Fruit fly (Drosophila melanogaster) whole organism, embryonic: ENCODE results near the gene Cyp4g15.

Source experiments
- CG1602 ChIP-seq: fragments of 200-800 bp; sonication (Bioruptor generic); optimal IDR thresholded peaks from 3 replicates; lab custom pipeline; 2016; ENCODE audit warnings: missing biosample characterization, missing genetic modification characterization
- CG3065 ChIP-seq: fragments of 200-800 bp; sonication (Bioruptor generic); optimal IDR thresholded peaks from 2 replicates; lab custom pipeline; 2016; ENCODE audit warnings: missing biosample characterization, missing genetic modification characterization
- CG31388 ChIP-seq: fragments of 200-800 bp; sonication (Bioruptor generic); optimal IDR thresholded peaks from 2 replicates; lab custom pipeline; 2016; ENCODE audit warnings: missing biosample characterization, missing genetic modification characterization
- CG42726 ChIP-seq: fragments of 200-800 bp; sonication (Bioruptor generic); IDR thresholded peaks from 2 replicates; pipeline ENCODE4 v1.3.6; 2022; ENCODE audit warnings: missing biosample characterization, missing genetic modification characterization; ENCODE audit not compliant: partially characterized antibody
- Hr39 ChIP-seq: fragments of >200 bp; optimal IDR thresholded peaks from 2 replicates; lab custom pipeline; 2017
- Pdp1 ChIP-seq, 2 experiments: fragments of 200-800 bp; sonication (Bioruptor generic); optimal IDR thresholded peaks; 3 replicates each; lab custom pipeline; 2016; ENCODE audit warnings: missing biosample characterization in 2 of 2, missing genetic modification characterization in 2 of 2, mild to moderate bottlenecking in 1 of 2, moderate library complexity in 1 of 2
- Xrp1 ChIP-seq: fragments of 200-800 bp; sonication (Bioruptor generic); IDR thresholded peaks from 2 replicates; pipeline ENCODE4 v1.3.6; 2022; ENCODE audit warnings: missing biosample characterization, missing genetic modification characterization
- ap ChIP-seq: fragments of 200-800 bp; sonication (Bioruptor generic); IDR thresholded peaks from 2 replicates; pipeline ENCODE4 v1.3.6; 2022; ENCODE audit warnings: missing biosample characterization, missing genetic modification characterization
- fd64A ChIP-seq: fragments of 200-800 bp; sonication (Bioruptor generic); optimal IDR thresholded peaks from 3 replicates; lab custom pipeline; 2018; ENCODE audit warnings: missing biosample characterization, mild to moderate bottlenecking, missing genetic modification characterization
- pan ChIP-seq, 4 experiments: fragments of >200 bp in 3 of 4; fragments of 200-800 bp in 1 of 4; sonication (Bioruptor generic) in 1 of 4; optimal IDR thresholded peaks in 3 of 4; IDR thresholded peaks in 1 of 4; 2 replicates each; pipeline versions ENCODE4 v1.3.6 to Lab custom; 2017 to 2022; ENCODE audit warnings: missing biosample characterization in 2 of 4, missing genetic modification characterization in 2 of 4, mixed read lengths in 1 of 4
- sob ChIP-seq: fragments of 200-800 bp; sonication (Bioruptor generic); IDR thresholded peaks from 2 replicates; pipeline ENCODE4 v1.3.6; 2022; ENCODE audit warnings: missing biosample characterization, missing genetic modification characterization
- sug ChIP-seq: fragments of 200-800 bp; optimal IDR thresholded peaks from 2 replicates; lab custom pipeline; 2019; ENCODE audit warnings: missing biosample characterization, mild to moderate bottlenecking, missing genetic modification characterization, moderate library complexity
- z ChIP-seq: fragments of 200-800 bp; sonication (Bioruptor generic); IDR thresholded peaks from 3 replicates; pipeline ENCODE4 v1.3.6; 2022; ENCODE audit warnings: missing biosample characterization, missing genetic modification characterization

dm6 chrX:11518435-11518834, 41.6 kb downstream of the Cyp4g15 start:
- TF ChIP-seq pan (optimal IDR thresholded peaks at IDR 0.05; lab: Kevin White, UChicago) (no peak), pan (GFP tag; optimal IDR thresholded peaks at IDR 0.05 in 1 of 2, IDR thresholded peaks at IDR 0.05 in 1 of 2) (peak in 1 of 2 experiments; percentile 91), sob (GFP tag; lab: Robert Waterston, UW) (peak; percentile 85), Xrp1 (peak; percentile 80), sug (peak; percentile 46), ap (peak; percentile 67), z (GFP tag; lab: Robert Waterston, UW) (peak; percentile 48; the same call in 1 of the 3 replicates), CG3065 (GFP tag; lab: Kevin White, UChicago) (no peak), CG1602 (GFP tag; lab: Kevin White, UChicago) (peak; percentile 29), Hr39 (no peak), fd64A (GFP tag; lab: Kevin White, UChicago) (peak; percentile 5), CG42726 (GFP tag; lab: Robert Waterston, UW) (no peak), Pdp1 (GFP tag; optimal IDR thresholded peaks at IDR 0.05; lab: Kevin White, UChicago) (peak; percentile 37 to 56), CG31388 (GFP tag; lab: Kevin White, UChicago) (peak; percentile 15)
